Worm (Caenorhabditis elegans) whole organism, early embryonic: ENCODE measurements around the gene B0281.5.

Experiments used
- B0310.2 ChIP-seq: sonication (generic microtip); optimal IDR thresholded peaks from 2 replicates; lab custom pipeline; 2016; ENCODE audit warnings: mild to moderate bottlenecking, missing genetic modification characterization, missing compliant biosample characterization
- aly-1 ChIP-seq: sonication (generic microtip); optimal IDR thresholded peaks from 2 replicates; lab custom pipeline; 2016; ENCODE audit warnings: missing genetic modification characterization, missing compliant biosample characterization
- ama-1 ChIP-seq: fragments of 150-350 bp; optimal IDR thresholded peaks from 2 replicates; lab custom pipeline; 2014
- ceh-13 ChIP-seq: fragments of 200-800 bp; sonication (Bioruptor generic); optimal IDR thresholded peaks from 2 replicates; lab custom pipeline; 2018; ENCODE audit warnings: mild to moderate bottlenecking, missing genetic modification characterization, missing compliant biosample characterization
- flt-1 ChIP-seq: fragments of 200-800 bp; sonication (Bioruptor generic); IDR thresholded peaks from 2 replicates; pipeline ENCODE4 v1.3.6; 2022; ENCODE audit warnings: missing genetic modification characterization, missing compliant biosample characterization
- hmg-4 ChIP-seq: fragments of 200-800 bp; sonication (Bioruptor generic); optimal IDR thresholded peaks from 2 replicates; lab custom pipeline; 2018; ENCODE audit warnings: mild to moderate bottlenecking, missing genetic modification characterization, missing compliant biosample characterization
- pes-1 ChIP-seq: fragments of 200-800 bp; sonication (Bioruptor generic); IDR thresholded peaks from 2 replicates; pipeline ENCODE4 v1.3.6; 2022; ENCODE audit warnings: missing genetic modification reagents, missing genetic modification characterization, missing compliant biosample characterization
- scrt-1 ChIP-seq: fragments of 200-800 bp; sonication (Bioruptor generic); IDR thresholded peaks from 2 replicates; pipeline ENCODE4 v1.3.6; 2022; ENCODE audit warnings: missing genetic modification characterization, missing compliant biosample characterization
- sea-1 ChIP-seq: fragments of 200-800 bp; sonication (Bioruptor generic); conservative IDR thresholded peaks from 2 replicates; pipeline ENCODE4 v1.3.6; 2022; ENCODE audit warnings: missing genetic modification characterization, missing compliant biosample characterization

- TF ChIP-seq B0310.2 (tag; lab: Kevin White, UChicago) (no peak), ama-1 (lab: Kevin White, UChicago) (no peak), flt-1 (no peak), aly-1 (tag; lab: Kevin White, UChicago) (no peak), hmg-4 (GFP tag; lab: Kevin White, UChicago) (no peak), pes-1 (GFP tag; lab: Robert Waterston, UW) (no peak), ceh-13 (GFP tag; lab: Kevin White, UChicago) (no peak), scrt-1 (GFP tag; lab: Robert Waterston, UW) (no peak), sea-1 (GFP tag; lab: Robert Waterston, UW) (no peak)
Measured at ce11 chrII:2251617-2252016, 49.1 kb downstream of the B0281.5 start.
